Worm (Caenorhabditis elegans) whole organism, L1 larva: ENCODE results near the gene gur-5.

Experiments
- F16B12.6 ChIP-seq: fragments of 150-350 bp; optimal IDR thresholded peaks from 2 replicates; lab custom pipeline; 2014; ENCODE audit warnings: missing biosample characterization, missing genetic modification characterization
- aha-1 ChIP-seq: fragments of 150-350 bp; optimal IDR thresholded peaks from 2 replicates; lab custom pipeline; 2014; ENCODE audit warnings: missing biosample characterization, missing genetic modification characterization
- ama-1 ChIP-seq: fragments of 150-350 bp; optimal IDR thresholded peaks from 2 replicates; lab custom pipeline; 2014
- blmp-1 ChIP-seq: fragments of 150-350 bp; optimal IDR thresholded peaks from 2 replicates; lab custom pipeline; 2014; ENCODE audit warnings: missing biosample characterization, missing genetic modification characterization
- ceh-63 ChIP-seq: fragments of 200-800 bp; sonication (Bioruptor generic); optimal IDR thresholded peaks from 2 replicates; lab custom pipeline; 2018; ENCODE audit warnings: mild to moderate bottlenecking, missing genetic modification characterization, missing compliant biosample characterization
- ceh-8 ChIP-seq: fragments of 200-800 bp; sonication (Bioruptor generic); optimal IDR thresholded peaks from 2 replicates; lab custom pipeline; 2018; ENCODE audit warnings: mild to moderate bottlenecking, missing genetic modification characterization, moderate library complexity, missing compliant biosample characterization
- ceh-82 ChIP-seq, 3 experiments: fragments of 150-350 bp in 1 of 3; sonication (generic microtip) in 2 of 3; optimal IDR thresholded peaks; 2 replicates each; lab custom pipeline; 2014 to 2017; ENCODE audit warnings: missing biosample characterization in 3 of 3, missing genetic modification characterization in 3 of 3
- ceh-88 ChIP-seq: fragments of 200-800 bp; sonication (Bioruptor generic); IDR thresholded peaks from 2 replicates; pipeline ENCODE4 v1.3.6; 2022; ENCODE audit warnings: missing genetic modification characterization, missing compliant biosample characterization
- ceh-90 ChIP-seq: sonication (generic microtip); optimal IDR thresholded peaks from 2 replicates; lab custom pipeline; 2016; ENCODE audit warnings: missing genetic modification characterization, missing compliant biosample characterization
- ces-1 ChIP-seq: fragments of 150-350 bp; optimal IDR thresholded peaks from 2 replicates; lab custom pipeline; 2014; ENCODE audit warnings: missing biosample characterization, missing genetic modification reagents, missing genetic modification characterization
- dpl-1 ChIP-seq, 3 experiments: fragments of 150-350 bp in 2 of 3; sonication (generic microtip) in 1 of 3; optimal IDR thresholded peaks; 2 replicates each; lab custom pipeline; 2014 to 2017; ENCODE audit warnings: missing biosample characterization in 3 of 3, missing genetic modification characterization in 3 of 3, missing genetic modification reagents in 3 of 3
- efl-1 ChIP-seq, 4 experiments: fragments of 150-350 bp; optimal IDR thresholded peaks in 3 of 4; peaks in 1 of 4; 1 replicate in 1 of 4; 2 replicates in 3 of 4; lab custom pipeline; 2014; ENCODE audit warnings: missing biosample characterization in 2 of 4, missing genetic modification characterization in 2 of 4, missing genetic modification reagents in 2 of 4
- efl-3 ChIP-seq: fragments of 200-800 bp; sonication (Bioruptor generic); optimal IDR thresholded peaks from 2 replicates; lab custom pipeline; 2018; ENCODE audit warnings: mild to moderate bottlenecking, missing genetic modification characterization, missing compliant biosample characterization
- egl-13 ChIP-seq: sonication (generic microtip); optimal IDR thresholded peaks from 2 replicates; lab custom pipeline; 2016; ENCODE audit warnings: missing genotype, missing genetic modification reagents, missing genetic modification characterization, missing compliant biosample characterization
- egl-27 ChIP-seq, 2 experiments: fragments of 150-350 bp in 1 of 2; sonication (generic microtip); optimal IDR thresholded peaks; 3 replicates each; lab custom pipeline; 2017 to 2018; ENCODE audit warnings: missing biosample characterization in 2 of 2, missing genetic modification characterization in 2 of 2, missing genetic modification reagents in 2 of 2
- elt-3 ChIP-seq, 6 experiments: fragments of 150-350 bp in 1 of 6; sonication (generic microtip); optimal IDR thresholded peaks; 2 replicates each; lab custom pipeline; 2017 to 2018; ENCODE audit warnings: missing biosample characterization in 6 of 6, missing genetic modification characterization in 6 of 6, inconsistent platforms in 1 of 6
- ets-5 ChIP-seq: fragments of 200-800 bp; sonication (Bioruptor generic); IDR thresholded peaks from 2 replicates; pipeline ENCODE4 v1.3.6; 2022; ENCODE audit warnings: missing genetic modification characterization, missing compliant biosample characterization
- fkh-10 ChIP-seq: sonication (generic microtip); optimal IDR thresholded peaks from 2 replicates; lab custom pipeline; 2017; ENCODE audit warnings: missing biosample characterization, missing genetic modification reagents, missing genetic modification characterization
- fkh-4 ChIP-seq: sonication (generic microtip); optimal IDR thresholded peaks from 2 replicates; lab custom pipeline; 2016; ENCODE audit warnings: missing compliant biosample characterization, missing genetic modification characterization, borderline replicate concordance
- grh-1 ChIP-seq: fragments of 200-800 bp; sonication (Bioruptor generic); IDR thresholded peaks from 2 replicates; pipeline ENCODE4 v1.3.6; 2022; ENCODE audit warnings: missing genetic modification reagents, missing genetic modification characterization, missing compliant biosample characterization
- hpl-2 ChIP-seq: fragments of 150-350 bp; optimal IDR thresholded peaks from 2 replicates; lab custom pipeline; 2014; ENCODE audit warnings: missing biosample characterization, missing genetic modification reagents, missing genetic modification characterization
- irx-1 ChIP-seq: sonication (generic microtip); optimal IDR thresholded peaks from 2 replicates; lab custom pipeline; 2016; ENCODE audit warnings: missing genetic modification characterization, missing compliant biosample characterization
- jun-1 ChIP-seq: fragments of 150-350 bp; optimal IDR thresholded peaks from 2 replicates; lab custom pipeline; 2014; ENCODE audit warnings: missing biosample characterization, missing genetic modification reagents, missing genetic modification characterization
- lin-13 ChIP-seq: fragments of 150-350 bp; optimal IDR thresholded peaks from 2 replicates; lab custom pipeline; 2014; ENCODE audit warnings: missing biosample characterization, missing genetic modification reagents, missing genetic modification characterization
- lin-14 ChIP-seq: fragments of 200-800 bp; sonication (Bioruptor generic); optimal IDR thresholded peaks from 2 replicates; lab custom pipeline; 2018; ENCODE audit warnings: mild to moderate bottlenecking, missing genetic modification characterization, moderate library complexity, missing compliant biosample characterization
- lin-15B ChIP-seq: fragments of 150-350 bp; sonication (generic microtip); optimal IDR thresholded peaks from 3 replicates; lab custom pipeline; 2014; ENCODE audit warnings: missing biosample characterization, missing genetic modification characterization
- lir-3 ChIP-seq: sonication (generic microtip); optimal IDR thresholded peaks from 2 replicates; lab custom pipeline; 2016; ENCODE audit warnings: mild to moderate bottlenecking, missing genetic modification characterization, moderate library complexity, missing compliant biosample characterization; ENCODE audit not compliant: poor library complexity
- lsy-2 ChIP-seq, 2 experiments: fragments of 150-350 bp; optimal IDR thresholded peaks; 2 replicates each; lab custom pipeline; 2014; ENCODE audit warnings: missing biosample characterization in 2 of 2, missing genetic modification characterization in 2 of 2
- mab-9 ChIP-seq: fragments of 200-800 bp; sonication (Bioruptor generic); IDR thresholded peaks from 2 replicates; pipeline ENCODE4 v1.3.6; 2022; ENCODE audit warnings: missing genetic modification reagents, missing genetic modification characterization, missing compliant biosample characterization
- mdl-1 ChIP-seq, 2 experiments: fragments of 150-350 bp; optimal IDR thresholded peaks; 2 replicates each; lab custom pipeline; 2014 to 2017; ENCODE audit warnings: missing biosample characterization in 2 of 2, missing genetic modification characterization in 2 of 2, inconsistent platforms in 1 of 2
- mef-2 ChIP-seq: fragments of 150-350 bp; optimal IDR thresholded peaks from 2 replicates; lab custom pipeline; 2014; ENCODE audit warnings: missing biosample characterization, missing genetic modification characterization
- mep-1 ChIP-seq: fragments of 150-350 bp; optimal IDR thresholded peaks from 2 replicates; lab custom pipeline; 2014; ENCODE audit warnings: missing biosample characterization, missing genetic modification characterization
- nhr-11 ChIP-seq: fragments of 150-350 bp; optimal IDR thresholded peaks from 2 replicates; lab custom pipeline; 2014; ENCODE audit warnings: missing biosample characterization, missing genetic modification characterization
- nhr-19 ChIP-seq: fragments of 200-800 bp; sonication (Bioruptor generic); conservative IDR thresholded peaks from 2 replicates; pipeline ENCODE4 v1.3.6; 2022; ENCODE audit warnings: missing genetic modification characterization, missing compliant biosample characterization
- nhr-20 ChIP-seq: sonication (generic microtip); optimal IDR thresholded peaks from 2 replicates; lab custom pipeline; 2016; ENCODE audit warnings: mild to moderate bottlenecking, missing genetic modification characterization, missing compliant biosample characterization
- nhr-237 ChIP-seq: fragments of 150-350 bp; optimal IDR thresholded peaks from 2 replicates; lab custom pipeline; 2014; ENCODE audit warnings: missing biosample characterization, missing genetic modification characterization
- nhr-47 ChIP-seq: sonication (generic microtip); optimal IDR thresholded peaks from 2 replicates; lab custom pipeline; 2016; ENCODE audit warnings: mild to moderate bottlenecking, missing genetic modification characterization, moderate library complexity, missing compliant biosample characterization
- nhr-71 ChIP-seq: sonication (generic microtip); optimal IDR thresholded peaks from 2 replicates; lab custom pipeline; 2016; ENCODE audit warnings: mild to moderate bottlenecking, missing genetic modification characterization, moderate library complexity, missing compliant biosample characterization
- nhr-84 ChIP-seq: sonication (generic microtip); optimal IDR thresholded peaks from 2 replicates; lab custom pipeline; 2017; ENCODE audit warnings: missing biosample characterization, missing genetic modification characterization
- nhr-85 ChIP-seq: sonication (generic microtip); peaks from one replicate; lab custom pipeline; 2016; ENCODE audit warnings: missing genetic modification characterization, inconsistent platforms, missing compliant biosample characterization
- pqm-1 ChIP-seq: sonication (generic microtip); optimal IDR thresholded peaks from 3 replicates; lab custom pipeline; 2017; ENCODE audit warnings: missing biosample characterization, missing genetic modification characterization
- rnt-1 ChIP-seq: sonication (generic microtip); optimal IDR thresholded peaks from 2 replicates; lab custom pipeline; 2016; ENCODE audit warnings: mild to moderate bottlenecking, missing genetic modification characterization, moderate library complexity, missing compliant biosample characterization
- skn-1 ChIP-seq: fragments of 150-350 bp; optimal IDR thresholded peaks from 2 replicates; lab custom pipeline; 2014; ENCODE audit warnings: missing biosample characterization, missing genetic modification characterization
- sox-4 ChIP-seq: sonication (generic microtip); optimal IDR thresholded peaks from 2 replicates; lab custom pipeline; 2016; ENCODE audit warnings: missing genetic modification characterization, missing compliant biosample characterization
- sptf-1 ChIP-seq: fragments of 150-350 bp; optimal IDR thresholded peaks from 2 replicates; lab custom pipeline; 2014; ENCODE audit warnings: missing biosample characterization, missing genetic modification characterization
- unc-130 ChIP-seq: fragments of 150-350 bp; optimal IDR thresholded peaks from 2 replicates; lab custom pipeline; 2017; ENCODE audit warnings: missing biosample characterization, missing genetic modification characterization, inconsistent platforms
- unc-86 ChIP-seq: sonication (generic microtip); optimal IDR thresholded peaks from 2 replicates; lab custom pipeline; 2016; ENCODE audit warnings: missing genetic modification characterization, missing compliant biosample characterization
- vab-15 ChIP-seq: sonication (generic microtip); optimal IDR thresholded peaks from 2 replicates; lab custom pipeline; 2017; ENCODE audit warnings: missing genotype, mild to moderate bottlenecking, missing genetic modification characterization, missing compliant biosample characterization
- zag-1 ChIP-seq: fragments of 150-350 bp; optimal IDR thresholded peaks from 2 replicates; lab custom pipeline; 2014; ENCODE audit warnings: missing biosample characterization, missing genetic modification characterization
- ztf-11 ChIP-seq, 2 experiments: sonication (generic microtip); optimal IDR thresholded peaks; 2 replicates each; lab custom pipeline; 2016 to 2017; ENCODE audit warnings: missing genetic modification characterization in 2 of 2, missing biosample characterization in 1 of 2, missing compliant biosample characterization in 1 of 2

Gene gur-5

ce11 chrII:5337495-5337840, 52.3 kb downstream of the gur-5 start:
- TF ChIP-seq mdl-1 (tag; optimal IDR thresholded peaks at IDR 0.05; lab: Kevin White, UChicago) (no peak), mef-2 (tag; lab: Kevin White, UChicago) (no peak), ceh-63 (GFP tag; lab: Kevin White, UChicago) (peak; percentile 30), sox-4 (no peak), F16B12.6 (tag; lab: Kevin White, UChicago) (no peak), aha-1 (no peak), fkh-10 (no peak), ceh-8 (GFP tag; lab: Kevin White, UChicago) (no peak), ceh-82 (tag; optimal IDR thresholded peaks at IDR 0.05; lab: Kevin White, UChicago) (no peak), lin-14 (GFP tag; lab: Kevin White, UChicago) (peak; percentile 14), nhr-47 (tag; lab: Kevin White, UChicago) (no peak), ceh-88 (GFP tag; lab: Robert Waterston, UW) (no peak), zag-1 (tag; lab: Kevin White, UChicago) (no peak), pqm-1 (tag; lab: Kevin White, UChicago) (no peak), mep-1 (tag; lab: Kevin White, UChicago) (peak; percentile 29), lin-13 (no peak), jun-1 (no peak), nhr-11 (tag; lab: Kevin White, UChicago) (no peak), vab-15 (tag; lab: Kevin White, UChicago) (no peak), efl-3 (no peak), ztf-11 (tag; optimal IDR thresholded peaks at IDR 0.05; lab: Kevin White, UChicago) (no peak)

DNA sequence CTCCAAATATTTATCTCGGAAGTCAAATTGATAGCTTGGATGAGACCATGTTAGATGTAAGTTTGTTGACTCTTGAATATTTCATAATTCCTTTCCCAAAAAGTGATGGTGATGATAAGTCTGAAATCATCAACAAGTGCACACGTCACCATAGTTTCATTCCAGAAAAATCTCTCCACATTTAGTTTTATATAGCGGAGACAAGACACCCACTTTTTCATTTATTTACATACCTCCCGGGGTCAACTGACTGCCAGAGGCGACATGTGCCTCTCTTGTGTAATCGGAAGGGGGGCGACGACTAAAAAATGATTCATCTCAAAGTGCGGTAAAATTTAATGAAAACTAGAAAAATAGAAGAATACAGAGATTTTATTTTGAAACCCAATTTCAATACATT, 53.2 kb downstream of the gur-5 start:
- TF ChIP-seq mep-1 (tag; lab: Kevin White, UChicago) (peak; percentile 55), nhr-20 (tag; lab: Kevin White, UChicago) (peak; percentile 51), lir-3 (tag; lab: Kevin White, UChicago) (no peak), fkh-4 (tag; lab: Kevin White, UChicago) (no peak), sptf-1 (tag; lab: Kevin White, UChicago) (no peak), egl-13 (tag; lab: Kevin White, UChicago) (peak; percentile 37), ceh-88 (GFP tag; lab: Robert Waterston, UW) (no peak), ama-1 (no peak), nhr-19 (no peak; the same call in 1 of the 2 replicates), efl-1 (optimal IDR thresholded peaks at IDR 0.05; lab: Kevin White, UChicago) (peak in 1 of 2 experiments; percentile 7), efl-1 (GFP tag; optimal IDR thresholded peaks at IDR 0.05 in 1 of 2; lab: Kevin White, UChicago) (no peak), rnt-1 (tag; lab: Kevin White, UChicago) (peak; percentile 19), mdl-1 (tag; optimal IDR thresholded peaks at IDR 0.05; lab: Kevin White, UChicago) (peak in 1 of 2 experiments; percentile 45), elt-3 (tag; optimal IDR thresholded peaks at IDR 0.05; lab: Kevin White, UChicago) (no peak), ets-5 (no peak), irx-1 (tag; lab: Kevin White, UChicago) (no peak), blmp-1 (no peak), fkh-10 (no peak), mef-2 (tag; lab: Kevin White, UChicago) (no peak), hpl-2 (GFP tag; lab: Kevin White, UChicago) (no peak), vab-15 (tag; lab: Kevin White, UChicago) (no peak), nhr-237 (no peak), ceh-8 (GFP tag; lab: Kevin White, UChicago) (peak; percentile 3), ces-1 (no peak), aha-1 (no peak), ceh-90 (tag; lab: Kevin White, UChicago) (no peak), lin-13 (no peak), lin-14 (GFP tag; lab: Kevin White, UChicago) (peak; percentile 72), nhr-71 (tag; lab: Kevin White, UChicago) (peak; percentile 65), unc-86 (tag; lab: Kevin White, UChicago) (no peak), grh-1 (no peak), lin-15B (no peak), nhr-84 (tag; lab: Kevin White, UChicago) (no peak), skn-1 (tag; lab: Kevin White, UChicago) (peak; percentile 76), lsy-2 (tag; optimal IDR thresholded peaks at IDR 0.05; lab: Kevin White, UChicago) (peak in 1 of 2 experiments; percentile 51), mab-9 (no peak), nhr-85 (no peak), egl-27 (tag; optimal IDR thresholded peaks at IDR 0.05; lab: Kevin White, UChicago) (no peak), nhr-11 (tag; lab: Kevin White, UChicago) (no peak), sox-4 (no peak), unc-130 (peak; percentile 1), dpl-1 (GFP tag; optimal IDR thresholded peaks at IDR 0.05; lab: Kevin White, UChicago) (peak in 1 of 3 experiments; percentile 15)
